Worm (Caenorhabditis elegans) whole organism, L1 larva: ENCODE measurements around the gene srv-7.
A peak's percentile ranks its signal among the peaks of the same experiment; 100 is the strongest.

Experiments
- C34B4.2 ChIP-seq: sonication (generic microtip); optimal IDR thresholded peaks from 2 replicates; lab custom pipeline; 2017; ENCODE audit warnings: mild to moderate bottlenecking, missing genetic modification characterization, missing compliant biosample characterization
- F16B12.6 ChIP-seq: fragments of 150-350 bp; optimal IDR thresholded peaks from 2 replicates; lab custom pipeline; 2014; ENCODE audit warnings: missing biosample characterization, missing genetic modification characterization
- Y116A8C.19 ChIP-seq: sonication (generic microtip); optimal IDR thresholded peaks from 2 replicates; lab custom pipeline; 2016; ENCODE audit warnings: missing compliant biosample characterization, missing genetic modification characterization, borderline replicate concordance
- ceh-63 ChIP-seq: fragments of 200-800 bp; sonication (Bioruptor generic); optimal IDR thresholded peaks from 2 replicates; lab custom pipeline; 2018; ENCODE audit warnings: mild to moderate bottlenecking, missing genetic modification characterization, missing compliant biosample characterization
- ceh-8 ChIP-seq: fragments of 200-800 bp; sonication (Bioruptor generic); optimal IDR thresholded peaks from 2 replicates; lab custom pipeline; 2018; ENCODE audit warnings: mild to moderate bottlenecking, missing genetic modification characterization, moderate library complexity, missing compliant biosample characterization
- ceh-82 ChIP-seq, 3 experiments: fragments of 150-350 bp in 1 of 3; sonication (generic microtip) in 2 of 3; optimal IDR thresholded peaks; 2 replicates each; lab custom pipeline; 2014 to 2017; ENCODE audit warnings: missing biosample characterization in 3 of 3, missing genetic modification characterization in 3 of 3
- ceh-90 ChIP-seq: sonication (generic microtip); optimal IDR thresholded peaks from 2 replicates; lab custom pipeline; 2016; ENCODE audit warnings: missing genetic modification characterization, missing compliant biosample characterization
- ces-1 ChIP-seq: fragments of 150-350 bp; optimal IDR thresholded peaks from 2 replicates; lab custom pipeline; 2014; ENCODE audit warnings: missing biosample characterization, missing genetic modification reagents, missing genetic modification characterization
- dpl-1 ChIP-seq, 3 experiments: fragments of 150-350 bp in 2 of 3; sonication (generic microtip) in 1 of 3; optimal IDR thresholded peaks; 2 replicates each; lab custom pipeline; 2014 to 2017; ENCODE audit warnings: missing biosample characterization in 3 of 3, missing genetic modification characterization in 3 of 3, missing genetic modification reagents in 3 of 3
- dsc-1 ChIP-seq: sonication (generic microtip); optimal IDR thresholded peaks from 2 replicates; lab custom pipeline; 2016; ENCODE audit warnings: mild to moderate bottlenecking, missing genetic modification characterization, missing compliant biosample characterization
- efl-1 ChIP-seq, 4 experiments: fragments of 150-350 bp; optimal IDR thresholded peaks in 3 of 4; peaks in 1 of 4; 1 replicate in 1 of 4; 2 replicates in 3 of 4; lab custom pipeline; 2014; ENCODE audit warnings: missing biosample characterization in 2 of 4, missing genetic modification characterization in 2 of 4, missing genetic modification reagents in 2 of 4
- egl-13 ChIP-seq: sonication (generic microtip); optimal IDR thresholded peaks from 2 replicates; lab custom pipeline; 2016; ENCODE audit warnings: missing genotype, missing genetic modification reagents, missing genetic modification characterization, missing compliant biosample characterization
- egl-27 ChIP-seq, 2 experiments: fragments of 150-350 bp in 1 of 2; sonication (generic microtip); optimal IDR thresholded peaks; 3 replicates each; lab custom pipeline; 2017 to 2018; ENCODE audit warnings: missing biosample characterization in 2 of 2, missing genetic modification characterization in 2 of 2, missing genetic modification reagents in 2 of 2
- elt-2 ChIP-seq: sonication (generic microtip); optimal IDR thresholded peaks from 2 replicates; lab custom pipeline; 2016; ENCODE audit warnings: missing genetic modification characterization, mild to moderate bottlenecking, inconsistent platforms, missing compliant biosample characterization, missing genetic modification reagents
- elt-3 ChIP-seq, 6 experiments: fragments of 150-350 bp in 1 of 6; sonication (generic microtip); optimal IDR thresholded peaks; 2 replicates each; lab custom pipeline; 2017 to 2018; ENCODE audit warnings: missing biosample characterization in 6 of 6, missing genetic modification characterization in 6 of 6, inconsistent platforms in 1 of 6
- fkh-10 ChIP-seq: sonication (generic microtip); optimal IDR thresholded peaks from 2 replicates; lab custom pipeline; 2017; ENCODE audit warnings: missing biosample characterization, missing genetic modification reagents, missing genetic modification characterization
- fkh-8 ChIP-seq: sonication (generic microtip); optimal IDR thresholded peaks from 2 replicates; lab custom pipeline; 2016; ENCODE audit warnings: mild to moderate bottlenecking, missing genetic modification characterization, missing compliant biosample characterization
- grh-1 ChIP-seq: fragments of 200-800 bp; sonication (Bioruptor generic); IDR thresholded peaks from 2 replicates; pipeline ENCODE4 v1.3.6; 2022; ENCODE audit warnings: missing genetic modification reagents, missing genetic modification characterization, missing compliant biosample characterization
- hpl-2 ChIP-seq: fragments of 150-350 bp; optimal IDR thresholded peaks from 2 replicates; lab custom pipeline; 2014; ENCODE audit warnings: missing biosample characterization, missing genetic modification reagents, missing genetic modification characterization
- isw-1 ChIP-seq: fragments of 200-800 bp; sonication (Bioruptor generic); IDR thresholded peaks from 2 replicates; pipeline ENCODE4 v1.3.6; 2022; ENCODE audit warnings: missing genetic modification characterization, missing compliant biosample characterization
- lin-13 ChIP-seq: fragments of 150-350 bp; optimal IDR thresholded peaks from 2 replicates; lab custom pipeline; 2014; ENCODE audit warnings: missing biosample characterization, missing genetic modification reagents, missing genetic modification characterization
- lin-14 ChIP-seq: fragments of 200-800 bp; sonication (Bioruptor generic); optimal IDR thresholded peaks from 2 replicates; lab custom pipeline; 2018; ENCODE audit warnings: mild to moderate bottlenecking, missing genetic modification characterization, moderate library complexity, missing compliant biosample characterization
- lin-35 ChIP-seq, 2 experiments: fragments of 150-350 bp; optimal IDR thresholded peaks; 2 replicates each; lab custom pipeline; 2014; ENCODE audit warnings: missing biosample characterization in 2 of 2, missing genetic modification characterization in 2 of 2, missing genetic modification reagents in 2 of 2
- lir-3 ChIP-seq: sonication (generic microtip); optimal IDR thresholded peaks from 2 replicates; lab custom pipeline; 2016; ENCODE audit warnings: mild to moderate bottlenecking, missing genetic modification characterization, moderate library complexity, missing compliant biosample characterization; ENCODE audit not compliant: poor library complexity
- mab-9 ChIP-seq: fragments of 200-800 bp; sonication (Bioruptor generic); IDR thresholded peaks from 2 replicates; pipeline ENCODE4 v1.3.6; 2022; ENCODE audit warnings: missing genetic modification reagents, missing genetic modification characterization, missing compliant biosample characterization
- mdl-1 ChIP-seq, 2 experiments: fragments of 150-350 bp; optimal IDR thresholded peaks; 2 replicates each; lab custom pipeline; 2014 to 2017; ENCODE audit warnings: missing biosample characterization in 2 of 2, missing genetic modification characterization in 2 of 2, inconsistent platforms in 1 of 2
- mep-1 ChIP-seq: fragments of 150-350 bp; optimal IDR thresholded peaks from 2 replicates; lab custom pipeline; 2014; ENCODE audit warnings: missing biosample characterization, missing genetic modification characterization
- nhr-12 ChIP-seq: sonication (generic microtip); optimal IDR thresholded peaks from 2 replicates; lab custom pipeline; 2017; ENCODE audit warnings: missing biosample characterization, missing genetic modification characterization
- nhr-19 ChIP-seq: fragments of 200-800 bp; sonication (Bioruptor generic); conservative IDR thresholded peaks from 2 replicates; pipeline ENCODE4 v1.3.6; 2022; ENCODE audit warnings: missing genetic modification characterization, missing compliant biosample characterization
- nhr-20 ChIP-seq: sonication (generic microtip); optimal IDR thresholded peaks from 2 replicates; lab custom pipeline; 2016; ENCODE audit warnings: mild to moderate bottlenecking, missing genetic modification characterization, missing compliant biosample characterization
- nhr-28 ChIP-seq: fragments of 150-350 bp; optimal IDR thresholded peaks from 2 replicates; lab custom pipeline; 2014; ENCODE audit warnings: missing biosample characterization, missing genetic modification characterization
- nhr-71 ChIP-seq: sonication (generic microtip); optimal IDR thresholded peaks from 2 replicates; lab custom pipeline; 2016; ENCODE audit warnings: mild to moderate bottlenecking, missing genetic modification characterization, moderate library complexity, missing compliant biosample characterization
- nhr-84 ChIP-seq: sonication (generic microtip); optimal IDR thresholded peaks from 2 replicates; lab custom pipeline; 2017; ENCODE audit warnings: missing biosample characterization, missing genetic modification characterization
- pax-3 ChIP-seq: fragments of 200-800 bp; sonication (Bioruptor generic); optimal IDR thresholded peaks from 2 replicates; lab custom pipeline; 2018; ENCODE audit warnings: mild to moderate bottlenecking, missing genetic modification characterization, moderate library complexity, missing compliant biosample characterization
- pqm-1 ChIP-seq: sonication (generic microtip); optimal IDR thresholded peaks from 3 replicates; lab custom pipeline; 2017; ENCODE audit warnings: missing biosample characterization, missing genetic modification characterization
- rnt-1 ChIP-seq: sonication (generic microtip); optimal IDR thresholded peaks from 2 replicates; lab custom pipeline; 2016; ENCODE audit warnings: mild to moderate bottlenecking, missing genetic modification characterization, moderate library complexity, missing compliant biosample characterization
- skn-1 ChIP-seq: fragments of 150-350 bp; optimal IDR thresholded peaks from 2 replicates; lab custom pipeline; 2014; ENCODE audit warnings: missing biosample characterization, missing genetic modification characterization
- sox-4 ChIP-seq: sonication (generic microtip); optimal IDR thresholded peaks from 2 replicates; lab custom pipeline; 2016; ENCODE audit warnings: missing genetic modification characterization, missing compliant biosample characterization
- sptf-1 ChIP-seq: fragments of 150-350 bp; optimal IDR thresholded peaks from 2 replicates; lab custom pipeline; 2014; ENCODE audit warnings: missing biosample characterization, missing genetic modification characterization
- sup-37 ChIP-seq: fragments of 200-800 bp; sonication (Bioruptor generic); optimal IDR thresholded peaks from 2 replicates; lab custom pipeline; 2018; ENCODE audit warnings: mild to moderate bottlenecking, missing genetic modification characterization, missing compliant biosample characterization
- unc-130 ChIP-seq: fragments of 150-350 bp; optimal IDR thresholded peaks from 2 replicates; lab custom pipeline; 2017; ENCODE audit warnings: missing biosample characterization, missing genetic modification characterization, inconsistent platforms
- unc-62 ChIP-seq: fragments of 150-350 bp; optimal IDR thresholded peaks from 2 replicates; lab custom pipeline; 2014; ENCODE audit warnings: missing biosample characterization, missing genetic modification reagents, missing genetic modification characterization
- unc-86 ChIP-seq: sonication (generic microtip); optimal IDR thresholded peaks from 2 replicates; lab custom pipeline; 2016; ENCODE audit warnings: missing genetic modification characterization, missing compliant biosample characterization
- unc-98 ChIP-seq: fragments of 200-800 bp; sonication (Bioruptor generic); IDR thresholded peaks from 2 replicates; pipeline ENCODE4 v1.3.6; 2022; ENCODE audit warnings: missing genetic modification characterization, missing compliant biosample characterization
- ztf-4 ChIP-seq: fragments of 150-350 bp; optimal IDR thresholded peaks from 2 replicates; lab custom pipeline; 2014; ENCODE audit warnings: missing biosample characterization, missing genetic modification characterization

Gene srv-7

DNA sequence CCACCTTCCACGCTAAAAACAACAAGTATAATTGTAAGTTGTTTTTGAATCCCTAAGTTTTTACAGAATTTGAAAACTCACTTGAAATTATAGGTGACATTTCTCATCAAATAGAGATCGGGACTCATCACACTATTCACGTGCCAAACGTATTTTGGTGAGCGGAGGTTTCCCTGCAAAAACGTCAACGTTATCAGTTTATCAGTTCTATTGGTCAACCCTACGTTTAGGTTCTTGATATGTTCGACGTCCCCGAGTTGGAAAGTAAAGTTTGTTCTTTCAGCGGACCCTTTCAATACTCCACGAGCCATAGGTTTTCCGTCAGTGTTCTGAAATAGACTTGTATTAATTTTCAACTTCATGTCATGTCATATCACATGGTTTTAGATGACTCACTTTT lies 47.6 kb upstream of the srv-7 start:
- TF ChIP-seq ceh-63: no peak
- no peak for TF ChIP-seq ceh-82 (tag; optimal IDR thresholded peaks at IDR 0.05; lab: Kevin White, UChicago)
- TF ChIP-seq egl-13 (tag; lab: Kevin White, UChicago): no peak
- no peak for TF ChIP-seq sptf-1 (tag; lab: Kevin White, UChicago)
- peak; percentile 2 for TF ChIP-seq nhr-71
- peak in 1 of 2 experiments; percentile 12 for TF ChIP-seq lin-35 (GFP tag; optimal IDR thresholded peaks at IDR 0.05; lab: Kevin White, UChicago)
- TF ChIP-seq efl-1 (optimal IDR thresholded peaks at IDR 0.05; lab: Kevin White, UChicago): no peak
- peak in 1 of 2 experiments; percentile 90 for TF ChIP-seq efl-1 (GFP tag; optimal IDR thresholded peaks at IDR 0.05 in 1 of 2; lab: Kevin White, UChicago)
- TF ChIP-seq elt-2 (tag; lab: Kevin White, UChicago): peak; percentile 2
- TF ChIP-seq unc-86 (tag; lab: Kevin White, UChicago): no peak
- no peak for TF ChIP-seq lir-3 (tag; lab: Kevin White, UChicago)

DNA sequence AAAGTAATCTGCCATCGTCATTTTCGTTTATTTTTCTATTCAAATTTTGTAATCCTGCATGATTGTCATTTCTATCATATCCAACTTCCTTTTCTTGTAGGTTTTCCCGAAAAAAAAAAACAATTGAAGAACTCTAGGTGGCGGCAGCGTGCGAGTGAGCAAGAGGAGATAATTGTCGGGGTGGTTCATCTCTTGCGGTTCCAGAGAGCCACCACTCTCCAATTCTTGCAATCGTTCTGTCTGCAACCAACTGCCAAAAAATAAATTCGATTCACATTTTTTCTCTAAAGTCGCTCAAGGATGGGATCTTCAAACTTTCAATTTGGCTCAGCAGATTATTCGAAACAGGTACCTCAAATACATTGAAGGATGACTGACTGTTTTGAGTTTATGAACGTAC lies 44.3 kb upstream of the srv-7 start, which contains the start of gene W01C8.1:
Gene W01C8.1 (plus strand): TSS at position 301 of the 400 bp plus-strand sequence.
- no peak for TF ChIP-seq elt-3 (tag; optimal IDR thresholded peaks at IDR 0.05; lab: Kevin White, UChicago)
- TF ChIP-seq ceh-8 (GFP tag; lab: Kevin White, UChicago): no peak
- no peak for TF ChIP-seq unc-130 (tag; lab: Kevin White, UChicago)
- TF ChIP-seq rnt-1 (tag; lab: Kevin White, UChicago): no peak
- TF ChIP-seq fkh-10 (GFP tag; lab: Kevin White, UChicago): no peak
- TF ChIP-seq sup-37 (GFP tag; lab: Kevin White, UChicago): no peak
- no peak for TF ChIP-seq lin-14 (GFP tag; lab: Kevin White, UChicago)
- TF ChIP-seq efl-1 (optimal IDR thresholded peaks at IDR 0.05; lab: Kevin White, UChicago): no peak
- TF ChIP-seq efl-1 (GFP tag; optimal IDR thresholded peaks at IDR 0.05 in 1 of 2; lab: Kevin White, UChicago): peak in 1 of 2 experiments; percentile 40

DNA sequence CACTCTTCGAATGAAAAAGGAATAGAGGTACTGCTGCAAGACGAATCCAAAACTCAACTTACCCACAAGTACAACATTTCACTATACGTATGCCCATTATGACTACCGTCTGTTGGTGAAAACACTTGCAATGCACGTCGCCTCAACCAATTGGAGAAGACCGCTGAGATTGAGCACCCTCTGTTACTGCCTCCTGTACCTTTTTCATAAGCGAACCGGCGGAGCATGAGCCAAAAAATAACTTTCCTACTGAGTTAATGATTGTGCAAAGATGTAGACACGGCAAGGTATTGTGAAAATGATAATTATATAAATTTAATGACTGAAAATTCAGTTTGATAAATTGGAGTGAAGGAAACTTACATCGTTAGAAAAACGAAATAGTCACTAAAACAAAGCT lies 41.3 kb upstream of the srv-7 start:
- TF ChIP-seq hpl-2 (GFP tag; lab: Kevin White, UChicago): no peak
- no peak for TF ChIP-seq elt-3 (tag; optimal IDR thresholded peaks at IDR 0.05; lab: Kevin White, UChicago)
- TF ChIP-seq lir-3 (tag; lab: Kevin White, UChicago): no peak
- no peak for TF ChIP-seq dpl-1 (GFP tag; optimal IDR thresholded peaks at IDR 0.05; lab: Kevin White, UChicago)
- no peak for TF ChIP-seq sox-4 (tag; lab: Kevin White, UChicago)
- no peak for TF ChIP-seq mab-9 (GFP tag; lab: Robert Waterston, UW)
- TF ChIP-seq nhr-84 (tag; lab: Kevin White, UChicago): no peak
- no peak for TF ChIP-seq isw-1
- TF ChIP-seq mep-1: no peak
- no peak for TF ChIP-seq ztf-4
- TF ChIP-seq C34B4.2: no peak
- no peak for TF ChIP-seq mdl-1 (tag; optimal IDR thresholded peaks at IDR 0.05; lab: Kevin White, UChicago)
- TF ChIP-seq fkh-8 (tag; lab: Kevin White, UChicago): no peak
- TF ChIP-seq nhr-28 (tag; lab: Kevin White, UChicago): no peak
- no peak for TF ChIP-seq unc-62 (GFP tag; lab: Kevin White, UChicago)
- TF ChIP-seq ces-1 (GFP tag; lab: Kevin White, UChicago): no peak

DNA sequence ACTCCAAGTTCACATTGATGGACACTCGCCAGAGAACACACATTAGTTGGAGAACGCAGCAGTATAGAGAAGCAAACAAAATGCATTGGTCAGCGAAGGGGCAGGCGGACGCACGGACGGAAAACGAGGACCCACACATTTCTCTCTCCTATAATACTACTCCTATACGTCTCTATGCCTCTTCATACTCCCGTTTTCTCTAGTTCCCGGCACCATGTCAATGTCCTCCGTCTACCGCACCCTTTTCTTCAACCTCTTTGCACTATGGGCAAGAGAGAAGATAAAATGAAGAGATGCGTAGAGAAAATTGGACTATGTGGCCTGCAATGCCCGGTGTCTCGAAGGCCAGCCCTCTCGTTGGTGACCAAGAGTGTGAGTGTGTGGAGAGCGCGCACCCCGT lies 38.3 kb upstream of the srv-7 start, which contains the start of gene set-20:
Gene set-20 (minus strand): TSS at position 94 of the 400 bp plus-strand sequence.
- TF ChIP-seq lin-13 (GFP tag; lab: Kevin White, UChicago) (no peak), grh-1 (GFP tag; lab: Robert Waterston, UW) (peak; percentile 20; the same call in 1 of the 2 replicates), nhr-20 (tag; lab: Kevin White, UChicago) (peak; percentile 62), pqm-1 (tag; lab: Kevin White, UChicago) (no peak), skn-1 (no peak), dsc-1 (tag; lab: Kevin White, UChicago) (peak; percentile 29), egl-27 (tag; optimal IDR thresholded peaks at IDR 0.05; lab: Kevin White, UChicago) (no peak), ceh-63 (no peak), pax-3 (tag; lab: Kevin White, UChicago) (no peak), sox-4 (tag; lab: Kevin White, UChicago) (no peak), C34B4.2 (no peak), nhr-71 (peak; percentile 72), fkh-8 (tag; lab: Kevin White, UChicago) (peak; percentile 69), Y116A8C.19 (tag; lab: Kevin White, UChicago) (no peak), unc-62 (GFP tag; lab: Kevin White, UChicago) (no peak), unc-98 (GFP tag; lab: Robert Waterston, UW) (no peak), lin-14 (GFP tag; lab: Kevin White, UChicago) (peak; percentile 95), nhr-12 (no peak), ceh-90 (tag; lab: Kevin White, UChicago) (no peak), nhr-19 (GFP tag; lab: Robert Waterston, UW) (peak; percentile 46), ces-1 (GFP tag; lab: Kevin White, UChicago) (no peak), elt-2 (tag; lab: Kevin White, UChicago) (no peak), F16B12.6 (tag; lab: Kevin White, UChicago) (no peak)
